Fruit fly (Drosophila melanogaster): Measurements from ENCODE around the gene CG7362.

CG7362 gene

DNA sequence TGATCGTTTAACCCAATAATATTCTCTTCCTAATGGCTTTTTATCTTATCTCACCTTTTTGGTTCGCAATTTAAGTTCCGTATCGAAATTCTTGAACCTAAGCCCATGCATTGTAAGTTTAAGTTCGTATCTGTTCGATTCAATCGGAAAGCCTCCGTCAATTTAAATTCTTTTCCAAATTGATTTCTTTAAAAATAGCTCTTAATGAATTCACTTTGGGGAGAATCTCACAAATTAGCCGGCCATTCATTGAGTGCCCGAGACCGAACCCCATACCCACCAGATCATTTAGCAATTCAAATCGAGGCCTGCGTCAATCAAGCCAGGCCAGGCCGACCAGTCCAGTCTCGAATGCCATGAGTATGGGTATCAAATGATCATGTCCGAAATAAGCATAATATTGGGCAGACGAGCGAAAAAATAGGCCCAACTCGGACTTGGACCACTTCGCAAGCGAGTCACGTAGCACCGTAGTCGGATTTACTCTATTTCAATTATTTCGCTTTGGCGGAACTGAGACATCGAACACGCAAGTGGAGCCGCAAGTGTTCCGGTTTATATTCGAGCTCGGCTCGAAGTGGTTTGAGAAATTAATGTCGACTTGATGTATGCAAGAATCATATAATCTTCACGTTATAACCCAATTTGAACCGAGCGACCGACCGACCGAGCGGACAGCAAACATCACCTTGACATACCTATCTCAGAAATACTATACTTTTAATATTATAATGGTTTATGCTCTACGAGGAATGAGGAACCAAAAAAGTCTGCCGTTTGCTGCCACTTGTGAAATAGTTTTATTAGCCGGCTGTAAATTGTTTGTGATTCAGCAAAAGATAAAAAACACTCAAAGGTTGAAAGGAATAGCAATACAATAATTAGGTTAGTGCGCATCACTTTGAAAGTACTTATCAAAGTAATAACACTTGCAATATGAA is 46.3 kb downstream of the CG7362 start:
- TF ChIP-seq CG9948 (tag; optimal IDR thresholded peaks at IDR 0.05) (no peak), Pif1B (GFP tag; optimal IDR thresholded peaks at IDR 0.05) (no peak), Pif1A (GFP tag; optimal IDR thresholded peaks at IDR 0.05) (no peak), CG10348 (GFP tag; IDR thresholded peaks at IDR 0.05) (no peak), CG13204 (GFP tag; optimal IDR thresholded peaks at IDR 0.05) (no peak), CG4496 (GFP tag; IDR thresholded peaks at IDR 0.05) (no peak), CG12605 (GFP tag; IDR thresholded peaks at IDR 0.05) (no peak), Snoo (tag; optimal IDR thresholded peaks at IDR 0.05) (no peak), gl (tag; optimal IDR thresholded peaks at IDR 0.05) (no peak), CG14655 (GFP tag; optimal IDR thresholded peaks at IDR 0.05) (no peak), fd96Ca (GFP tag; IDR thresholded peaks at IDR 0.05) (no peak), rn (GFP tag; IDR thresholded peaks at IDR 0.05) (no peak), CG8159 (tag; optimal IDR thresholded peaks at IDR 0.05) (no peak), CG15710 (tag; optimal IDR thresholded peaks at IDR 0.05) (no peak), D1 (tag; optimal IDR thresholded peaks at IDR 0.05) (no peak), CG8301 (tag; optimal IDR thresholded peaks at IDR 0.05) (no peak), CG34367 (tag; optimal IDR thresholded peaks at IDR 0.05) (no peak)

DNA sequence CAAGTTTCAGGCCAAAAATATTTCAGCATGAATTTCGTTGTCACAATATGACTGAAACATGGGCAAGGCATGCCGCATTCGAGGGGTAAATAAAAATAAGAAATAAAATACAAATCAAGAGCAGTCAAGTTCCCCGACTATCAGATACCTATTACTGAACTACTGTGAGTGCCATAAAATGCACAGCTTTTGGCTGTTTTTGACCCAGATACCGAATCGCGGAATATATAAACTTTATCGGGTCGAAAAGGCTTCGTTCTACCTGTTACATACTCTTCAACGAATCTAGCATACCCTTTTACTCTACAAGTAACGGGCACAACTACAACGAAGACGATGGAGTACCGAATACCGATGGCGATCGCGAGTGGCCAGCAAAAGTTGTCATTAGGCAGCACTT is 47.4 kb downstream of the CG7362 start:
- TF ChIP-seq D1 (tag; optimal IDR thresholded peaks at IDR 0.05) (no peak), CG8159 (tag; optimal IDR thresholded peaks at IDR 0.05) (peak; percentile 48), CG12605 (GFP tag; IDR thresholded peaks at IDR 0.05) (no peak), fd96Ca (GFP tag; IDR thresholded peaks at IDR 0.05) (peak; percentile 85), Ets98B (GFP tag; IDR thresholded peaks at IDR 0.05) (peak; percentile 66), Snoo (tag; optimal IDR thresholded peaks at IDR 0.05) (peak; percentile 66), CG15710 (tag; optimal IDR thresholded peaks at IDR 0.05) (peak; percentile 42), CG34367 (tag; optimal IDR thresholded peaks at IDR 0.05) (no peak), CG9948 (tag; optimal IDR thresholded peaks at IDR 0.05) (no peak), CG32121 (GFP tag; IDR thresholded peaks at IDR 0.05) (peak; percentile 81), Pif1A (GFP tag; optimal IDR thresholded peaks at IDR 0.05) (peak; percentile 56), CG13204 (GFP tag; optimal IDR thresholded peaks at IDR 0.05) (no peak), CG10348 (GFP tag; IDR thresholded peaks at IDR 0.05) (peak; percentile 29; the same call in 1 of the 2 replicates), CG4496 (GFP tag; IDR thresholded peaks at IDR 0.05) (peak; percentile 87), CG17806 (tag; optimal IDR thresholded peaks at IDR 0.05) (peak; percentile 10), gl (tag; optimal IDR thresholded peaks at IDR 0.05) (no peak), CG14655 (GFP tag; optimal IDR thresholded peaks at IDR 0.05) (no peak), rn (GFP tag; IDR thresholded peaks at IDR 0.05) (no peak), EcR (GFP tag; optimal IDR thresholded peaks at IDR 0.05) (no peak), Pif1B (GFP tag; optimal IDR thresholded peaks at IDR 0.05) (peak; percentile 26), CG8301 (tag; optimal IDR thresholded peaks at IDR 0.05) (no peak)

DNA sequence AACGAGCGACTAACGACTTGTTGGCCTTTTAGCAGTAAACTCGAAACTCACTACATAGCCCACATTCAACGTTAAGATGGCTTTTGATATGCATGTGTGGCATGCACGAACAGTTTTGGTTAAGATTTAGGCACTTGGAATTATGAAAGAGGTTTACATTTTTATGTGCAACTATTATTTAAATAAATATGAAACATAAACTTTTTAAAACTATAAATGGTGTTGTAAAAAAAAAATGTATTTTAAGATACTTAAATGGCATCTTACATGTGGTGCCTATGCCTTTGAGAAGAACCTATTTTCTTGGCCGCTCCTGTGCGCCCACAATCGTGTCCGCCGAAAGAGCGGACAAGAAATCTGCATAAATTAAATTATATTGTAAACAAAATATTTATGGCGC is 47.9 kb downstream of the CG7362 start:
- no peak for TF ChIP-seq CG8159 (tag; optimal IDR thresholded peaks at IDR 0.05)
- no peak for TF ChIP-seq CG15710 (tag; optimal IDR thresholded peaks at IDR 0.05)
- no peak for TF ChIP-seq D1 (tag; optimal IDR thresholded peaks at IDR 0.05)
- TF ChIP-seq CG9948 (tag; optimal IDR thresholded peaks at IDR 0.05), result peak; percentile 4
- TF ChIP-seq CG14655 (GFP tag; optimal IDR thresholded peaks at IDR 0.05), result no peak
- TF ChIP-seq rn (GFP tag; IDR thresholded peaks at IDR 0.05), result no peak
- no peak for TF ChIP-seq CG12605 (GFP tag; IDR thresholded peaks at IDR 0.05)
- no peak for TF ChIP-seq CG34367 (tag; optimal IDR thresholded peaks at IDR 0.05)
- TF ChIP-seq Pif1A (GFP tag; optimal IDR thresholded peaks at IDR 0.05), result no peak
- TF ChIP-seq CG4496 (GFP tag; IDR thresholded peaks at IDR 0.05), result 0 out of 3 replicates have a peak, but pooled peaks have one; percentile 20
- TF ChIP-seq Snoo (tag; optimal IDR thresholded peaks at IDR 0.05), result no peak
- no peak for TF ChIP-seq EcR (GFP tag; optimal IDR thresholded peaks at IDR 0.05)
- TF ChIP-seq fd96Ca (GFP tag; IDR thresholded peaks at IDR 0.05), result no peak
- no peak for TF ChIP-seq CG13204 (GFP tag; optimal IDR thresholded peaks at IDR 0.05)
- TF ChIP-seq CG17806 (tag; optimal IDR thresholded peaks at IDR 0.05), result no peak
- no peak for TF ChIP-seq CG10348 (GFP tag; IDR thresholded peaks at IDR 0.05)
- TF ChIP-seq CG32121 (GFP tag; IDR thresholded peaks at IDR 0.05), result peak; percentile 34; the same call in 1 of the 2 replicates
- TF ChIP-seq Pif1B (GFP tag; optimal IDR thresholded peaks at IDR 0.05), result no peak
- no peak for TF ChIP-seq gl (tag; optimal IDR thresholded peaks at IDR 0.05)
- TF ChIP-seq CG8301 (tag; optimal IDR thresholded peaks at IDR 0.05), result no peak
- peak; percentile 41; the same call in 1 of the 2 replicates for TF ChIP-seq Ets98B (GFP tag; IDR thresholded peaks at IDR 0.05)

DNA sequence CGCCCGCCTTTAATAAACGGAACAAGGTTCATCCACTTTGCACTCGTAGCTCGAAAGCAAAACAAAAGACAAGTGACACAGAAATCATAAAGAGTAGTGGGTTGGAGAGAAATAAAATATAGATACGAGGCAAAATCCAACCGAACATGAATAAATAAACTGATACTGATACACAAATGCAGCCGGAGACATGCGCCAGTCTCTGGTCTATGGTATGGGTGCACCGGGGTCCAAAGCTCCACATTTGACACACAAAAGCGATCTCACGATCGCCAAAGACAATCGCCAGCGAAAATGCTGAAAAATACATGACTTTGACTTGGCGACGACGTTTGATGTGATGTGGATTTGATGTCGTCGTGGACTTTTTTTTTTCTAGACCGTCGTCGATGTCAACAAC is 49.0 kb downstream of the CG7362 start:
- TF ChIP-seq Ets98B (GFP tag; IDR thresholded peaks at IDR 0.05) (no peak; the same call in 1 of the 2 replicates), Pif1B (GFP tag; optimal IDR thresholded peaks at IDR 0.05) (no peak), fd96Ca (GFP tag; IDR thresholded peaks at IDR 0.05) (peak; percentile 28; the same call in 1 of the 3 replicates), D1 (tag; optimal IDR thresholded peaks at IDR 0.05) (no peak), CG8159 (tag; optimal IDR thresholded peaks at IDR 0.05) (no peak), CG32121 (GFP tag; IDR thresholded peaks at IDR 0.05) (peak; percentile 42; the same call in 1 of the 2 replicates), EcR (GFP tag; optimal IDR thresholded peaks at IDR 0.05) (peak; percentile 33), CG4496 (GFP tag; IDR thresholded peaks at IDR 0.05) (no peak)

Measured in whole organism, pupa.